Worm (Caenorhabditis elegans) whole organism, L1 larva: ENCODE data around the gene dhs-18.

Source experiments
- C04F5.9 ChIP-seq: sonication (generic microtip); optimal IDR thresholded peaks from 2 replicates; lab custom pipeline; 2016; ENCODE audit warnings: missing genetic modification characterization, missing compliant biosample characterization
- Y116A8C.19 ChIP-seq: sonication (generic microtip); optimal IDR thresholded peaks from 2 replicates; lab custom pipeline; 2016; ENCODE audit warnings: missing compliant biosample characterization, missing genetic modification characterization, borderline replicate concordance
- alr-1 ChIP-seq: fragments of 200-800 bp; sonication (Bioruptor generic); optimal IDR thresholded peaks from 2 replicates; lab custom pipeline; 2018; ENCODE audit warnings: borderline replicate concordance, mild to moderate bottlenecking, missing genetic modification characterization, missing compliant biosample characterization
- ama-1 ChIP-seq: fragments of 150-350 bp; optimal IDR thresholded peaks from 2 replicates; lab custom pipeline; 2014
- ceh-8 ChIP-seq: fragments of 200-800 bp; sonication (Bioruptor generic); optimal IDR thresholded peaks from 2 replicates; lab custom pipeline; 2018; ENCODE audit warnings: mild to moderate bottlenecking, missing genetic modification characterization, moderate library complexity, missing compliant biosample characterization
- ceh-82 ChIP-seq, 3 experiments: fragments of 150-350 bp in 1 of 3; sonication (generic microtip) in 2 of 3; optimal IDR thresholded peaks; 2 replicates each; lab custom pipeline; 2014 to 2017; ENCODE audit warnings: missing biosample characterization in 3 of 3, missing genetic modification characterization in 3 of 3
- ceh-88 ChIP-seq: fragments of 200-800 bp; sonication (Bioruptor generic); IDR thresholded peaks from 2 replicates; pipeline ENCODE4 v1.3.6; 2022; ENCODE audit warnings: missing genetic modification characterization, missing compliant biosample characterization
- ceh-90 ChIP-seq: sonication (generic microtip); optimal IDR thresholded peaks from 2 replicates; lab custom pipeline; 2016; ENCODE audit warnings: missing genetic modification characterization, missing compliant biosample characterization
- dpl-1 ChIP-seq, 3 experiments: fragments of 150-350 bp in 2 of 3; sonication (generic microtip) in 1 of 3; optimal IDR thresholded peaks; 2 replicates each; lab custom pipeline; 2014 to 2017; ENCODE audit warnings: missing biosample characterization in 3 of 3, missing genetic modification characterization in 3 of 3, missing genetic modification reagents in 3 of 3
- efl-1 ChIP-seq, 4 experiments: fragments of 150-350 bp; optimal IDR thresholded peaks in 3 of 4; peaks in 1 of 4; 1 replicate in 1 of 4; 2 replicates in 3 of 4; lab custom pipeline; 2014; ENCODE audit warnings: missing biosample characterization in 2 of 4, missing genetic modification characterization in 2 of 4, missing genetic modification reagents in 2 of 4
- efl-3 ChIP-seq: fragments of 200-800 bp; sonication (Bioruptor generic); optimal IDR thresholded peaks from 2 replicates; lab custom pipeline; 2018; ENCODE audit warnings: mild to moderate bottlenecking, missing genetic modification characterization, missing compliant biosample characterization
- egl-13 ChIP-seq: sonication (generic microtip); optimal IDR thresholded peaks from 2 replicates; lab custom pipeline; 2016; ENCODE audit warnings: missing genotype, missing genetic modification reagents, missing genetic modification characterization, missing compliant biosample characterization
- egl-27 ChIP-seq, 2 experiments: fragments of 150-350 bp in 1 of 2; sonication (generic microtip); optimal IDR thresholded peaks; 3 replicates each; lab custom pipeline; 2017 to 2018; ENCODE audit warnings: missing biosample characterization in 2 of 2, missing genetic modification characterization in 2 of 2, missing genetic modification reagents in 2 of 2
- elt-2 ChIP-seq: sonication (generic microtip); optimal IDR thresholded peaks from 2 replicates; lab custom pipeline; 2016; ENCODE audit warnings: missing genetic modification characterization, mild to moderate bottlenecking, inconsistent platforms, missing compliant biosample characterization, missing genetic modification reagents
- fkh-10 ChIP-seq: sonication (generic microtip); optimal IDR thresholded peaks from 2 replicates; lab custom pipeline; 2017; ENCODE audit warnings: missing biosample characterization, missing genetic modification reagents, missing genetic modification characterization
- fkh-4 ChIP-seq: sonication (generic microtip); optimal IDR thresholded peaks from 2 replicates; lab custom pipeline; 2016; ENCODE audit warnings: missing compliant biosample characterization, missing genetic modification characterization, borderline replicate concordance
- fkh-8 ChIP-seq: sonication (generic microtip); optimal IDR thresholded peaks from 2 replicates; lab custom pipeline; 2016; ENCODE audit warnings: mild to moderate bottlenecking, missing genetic modification characterization, missing compliant biosample characterization
- hlh-4 ChIP-seq: sonication (generic microtip); optimal IDR thresholded peaks from 2 replicates; lab custom pipeline; 2016; ENCODE audit warnings: mild to moderate bottlenecking, missing genetic modification characterization, missing compliant biosample characterization
- irx-1 ChIP-seq: sonication (generic microtip); optimal IDR thresholded peaks from 2 replicates; lab custom pipeline; 2016; ENCODE audit warnings: missing genetic modification characterization, missing compliant biosample characterization
- isw-1 ChIP-seq: fragments of 200-800 bp; sonication (Bioruptor generic); IDR thresholded peaks from 2 replicates; pipeline ENCODE4 v1.3.6; 2022; ENCODE audit warnings: missing genetic modification characterization, missing compliant biosample characterization
- jun-1 ChIP-seq: fragments of 150-350 bp; optimal IDR thresholded peaks from 2 replicates; lab custom pipeline; 2014; ENCODE audit warnings: missing biosample characterization, missing genetic modification reagents, missing genetic modification characterization
- lin-13 ChIP-seq: fragments of 150-350 bp; optimal IDR thresholded peaks from 2 replicates; lab custom pipeline; 2014; ENCODE audit warnings: missing biosample characterization, missing genetic modification reagents, missing genetic modification characterization
- lin-14 ChIP-seq: fragments of 200-800 bp; sonication (Bioruptor generic); optimal IDR thresholded peaks from 2 replicates; lab custom pipeline; 2018; ENCODE audit warnings: mild to moderate bottlenecking, missing genetic modification characterization, moderate library complexity, missing compliant biosample characterization
- lin-15B ChIP-seq: fragments of 150-350 bp; sonication (generic microtip); optimal IDR thresholded peaks from 3 replicates; lab custom pipeline; 2014; ENCODE audit warnings: missing biosample characterization, missing genetic modification characterization
- lin-35 ChIP-seq, 2 experiments: fragments of 150-350 bp; optimal IDR thresholded peaks; 2 replicates each; lab custom pipeline; 2014; ENCODE audit warnings: missing biosample characterization in 2 of 2, missing genetic modification characterization in 2 of 2, missing genetic modification reagents in 2 of 2
- lsy-2 ChIP-seq, 2 experiments: fragments of 150-350 bp; optimal IDR thresholded peaks; 2 replicates each; lab custom pipeline; 2014; ENCODE audit warnings: missing biosample characterization in 2 of 2, missing genetic modification characterization in 2 of 2
- mdl-1 ChIP-seq, 2 experiments: fragments of 150-350 bp; optimal IDR thresholded peaks; 2 replicates each; lab custom pipeline; 2014 to 2017; ENCODE audit warnings: missing biosample characterization in 2 of 2, missing genetic modification characterization in 2 of 2, inconsistent platforms in 1 of 2
- mep-1 ChIP-seq: fragments of 150-350 bp; optimal IDR thresholded peaks from 2 replicates; lab custom pipeline; 2014; ENCODE audit warnings: missing biosample characterization, missing genetic modification characterization
- nhr-237 ChIP-seq: fragments of 150-350 bp; optimal IDR thresholded peaks from 2 replicates; lab custom pipeline; 2014; ENCODE audit warnings: missing biosample characterization, missing genetic modification characterization
- nhr-47 ChIP-seq: sonication (generic microtip); optimal IDR thresholded peaks from 2 replicates; lab custom pipeline; 2016; ENCODE audit warnings: mild to moderate bottlenecking, missing genetic modification characterization, moderate library complexity, missing compliant biosample characterization
- nhr-71 ChIP-seq: sonication (generic microtip); optimal IDR thresholded peaks from 2 replicates; lab custom pipeline; 2016; ENCODE audit warnings: mild to moderate bottlenecking, missing genetic modification characterization, moderate library complexity, missing compliant biosample characterization
- nhr-77 ChIP-seq: fragments of 150-350 bp; optimal IDR thresholded peaks from 2 replicates; lab custom pipeline; 2014; ENCODE audit warnings: missing biosample characterization, missing genetic modification characterization
- pax-3 ChIP-seq: fragments of 200-800 bp; sonication (Bioruptor generic); optimal IDR thresholded peaks from 2 replicates; lab custom pipeline; 2018; ENCODE audit warnings: mild to moderate bottlenecking, missing genetic modification characterization, moderate library complexity, missing compliant biosample characterization
- rnt-1 ChIP-seq: sonication (generic microtip); optimal IDR thresholded peaks from 2 replicates; lab custom pipeline; 2016; ENCODE audit warnings: mild to moderate bottlenecking, missing genetic modification characterization, moderate library complexity, missing compliant biosample characterization
- sox-4 ChIP-seq: sonication (generic microtip); optimal IDR thresholded peaks from 2 replicates; lab custom pipeline; 2016; ENCODE audit warnings: missing genetic modification characterization, missing compliant biosample characterization
- sup-37 ChIP-seq: fragments of 200-800 bp; sonication (Bioruptor generic); optimal IDR thresholded peaks from 2 replicates; lab custom pipeline; 2018; ENCODE audit warnings: mild to moderate bottlenecking, missing genetic modification characterization, missing compliant biosample characterization
- swsn-7 ChIP-seq: sonication (generic microtip); optimal IDR thresholded peaks from 2 replicates; lab custom pipeline; 2016; ENCODE audit warnings: missing genetic modification characterization, missing compliant biosample characterization
- unc-130 ChIP-seq: fragments of 150-350 bp; optimal IDR thresholded peaks from 2 replicates; lab custom pipeline; 2017; ENCODE audit warnings: missing biosample characterization, missing genetic modification characterization, inconsistent platforms
- unc-98 ChIP-seq: fragments of 200-800 bp; sonication (Bioruptor generic); IDR thresholded peaks from 2 replicates; pipeline ENCODE4 v1.3.6; 2022; ENCODE audit warnings: missing genetic modification characterization, missing compliant biosample characterization
- xbp-1 ChIP-seq: sonication (generic microtip); optimal IDR thresholded peaks from 2 replicates; lab custom pipeline; 2016; ENCODE audit warnings: missing genetic modification characterization, missing compliant biosample characterization
- zag-1 ChIP-seq: fragments of 150-350 bp; optimal IDR thresholded peaks from 2 replicates; lab custom pipeline; 2014; ENCODE audit warnings: missing biosample characterization, missing genetic modification characterization
- zip-4 ChIP-seq: fragments of 200-800 bp; sonication (Bioruptor generic); optimal IDR thresholded peaks from 2 replicates; lab custom pipeline; 2018; ENCODE audit warnings: mild to moderate bottlenecking, missing genetic modification characterization, moderate library complexity, missing compliant biosample characterization

The dhs-18 gene

ce11 chrV:11034748-11035147 lies 11.9 kb downstream of the dhs-18 start, which contains the start of gene pptr-2:
Gene pptr-2 (minus strand): TSS chrV:11034931.
- TF ChIP-seq rnt-1 (peak; percentile 60), lsy-2 (tag; optimal IDR thresholded peaks at IDR 0.05; lab: Kevin White, UChicago) (peak in 1 of 2 experiments; percentile 1), lin-14 (peak; percentile 70), dpl-1 (GFP tag; optimal IDR thresholded peaks at IDR 0.05; lab: Kevin White, UChicago) (no peak), nhr-71 (peak; percentile 64)

ce11 chrV:11033241-11033640 lies 13.4 kb downstream of the dhs-18 start:
- peak; percentile 42 for TF ChIP-seq nhr-71
- TF ChIP-seq nhr-47 (tag; lab: Kevin White, UChicago) = peak; percentile 34
- peak; percentile 47 for TF ChIP-seq fkh-8 (tag; lab: Kevin White, UChicago)
- TF ChIP-seq hlh-4 (tag; lab: Kevin White, UChicago) = peak; percentile 94
- no peak for TF ChIP-seq nhr-77 (tag; lab: Kevin White, UChicago)
- peak; percentile 2 for TF ChIP-seq fkh-10
- no peak for TF ChIP-seq lsy-2 (tag; optimal IDR thresholded peaks at IDR 0.05; lab: Kevin White, UChicago)
- TF ChIP-seq isw-1 (GFP tag; lab: Robert Waterston, UW) = no peak
- no peak for TF ChIP-seq dpl-1 (GFP tag; optimal IDR thresholded peaks at IDR 0.05; lab: Kevin White, UChicago)

DNA sequence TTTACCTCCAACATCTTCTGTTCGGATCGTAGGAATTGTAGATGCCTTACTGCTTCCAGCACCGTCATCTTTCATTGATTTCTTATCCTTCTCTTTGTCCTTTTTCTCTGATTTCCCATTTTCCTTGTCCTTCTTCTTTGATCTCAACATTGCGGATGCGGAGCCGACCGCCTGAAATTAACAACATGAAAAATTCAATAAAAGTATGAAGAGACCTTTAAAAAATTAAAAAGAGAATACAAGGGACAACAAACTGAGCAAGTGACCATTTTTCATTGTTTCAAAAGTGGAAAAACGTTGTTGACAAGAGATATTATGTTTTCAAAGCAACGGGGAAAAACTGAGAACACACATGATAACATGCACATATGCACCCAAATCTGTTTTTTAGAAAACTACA lies 16.0 kb downstream of the dhs-18 start:
- TF ChIP-seq zag-1 (tag; lab: Kevin White, UChicago) (no peak), alr-1 (tag; lab: Kevin White, UChicago) (no peak), lin-14 (no peak), isw-1 (GFP tag; lab: Robert Waterston, UW) (no peak), hlh-4 (tag; lab: Kevin White, UChicago) (no peak), efl-1 (optimal IDR thresholded peaks at IDR 0.05; lab: Kevin White, UChicago) (no peak), efl-1 (GFP tag; optimal IDR thresholded peaks at IDR 0.05 in 1 of 2; lab: Kevin White, UChicago) (no peak), sox-4 (tag; lab: Kevin White, UChicago) (no peak), xbp-1 (tag; lab: Kevin White, UChicago) (no peak), egl-27 (tag; optimal IDR thresholded peaks at IDR 0.05; lab: Kevin White, UChicago) (no peak), irx-1 (tag; lab: Kevin White, UChicago) (no peak)

- TF ChIP-seq ceh-88 (GFP tag; lab: Robert Waterston, UW) (no peak), fkh-4 (peak; percentile 87), sup-37 (peak; percentile 45), xbp-1 (tag; lab: Kevin White, UChicago) (peak; percentile 80), nhr-77 (tag; lab: Kevin White, UChicago) (no peak), pax-3 (tag; lab: Kevin White, UChicago) (peak; percentile 80), nhr-71 (peak; percentile 83), ama-1 (lab: Kevin White, UChicago) (no peak), unc-130 (tag; lab: Kevin White, UChicago) (peak; percentile 30), C04F5.9 (tag; lab: Kevin White, UChicago) (peak; percentile 72), sox-4 (tag; lab: Kevin White, UChicago) (peak; percentile 74), elt-2 (peak; percentile 63), fkh-8 (tag; lab: Kevin White, UChicago) (peak; percentile 42), Y116A8C.19 (peak; percentile 56), mdl-1 (tag; optimal IDR thresholded peaks at IDR 0.05; lab: Kevin White, UChicago) (peak in 1 of 2 experiments; percentile 28), zip-4 (GFP tag; lab: Kevin White, UChicago) (peak; percentile 11), lin-35 (GFP tag; optimal IDR thresholded peaks at IDR 0.05; lab: Kevin White, UChicago) (peak; percentile 93 to 97), swsn-7 (peak; percentile 59), efl-1 (optimal IDR thresholded peaks at IDR 0.05; lab: Kevin White, UChicago) (peak; percentile 95 to 97), efl-1 (GFP tag; optimal IDR thresholded peaks at IDR 0.05 in 1 of 2; lab: Kevin White, UChicago) (peak; percentile 93 to 99), ceh-8 (GFP tag; lab: Kevin White, UChicago) (peak; percentile 55), dpl-1 (GFP tag; optimal IDR thresholded peaks at IDR 0.05; lab: Kevin White, UChicago) (peak; percentile 90 to 93 (median 93)), lin-15B (peak; percentile 60), mep-1 (tag; lab: Kevin White, UChicago) (peak; percentile 59), irx-1 (tag; lab: Kevin White, UChicago) (peak; percentile 86), jun-1 (tag; lab: Kevin White, UChicago) (peak; percentile 53), ceh-90 (peak; percentile 90), unc-98 (peak; percentile 46; the same call in 1 of the 2 replicates), efl-3 (GFP tag; lab: Kevin White, UChicago) (no peak), lin-13 (peak; percentile 56), ceh-82 (tag; optimal IDR thresholded peaks at IDR 0.05; lab: Kevin White, UChicago) (peak; percentile 14 to 53 (median 18)), egl-13 (tag; lab: Kevin White, UChicago) (peak; percentile 66), alr-1 (tag; lab: Kevin White, UChicago) (no peak), nhr-237 (tag; lab: Kevin White, UChicago) (no peak)
Observed at ce11 chrV:11029309-11029708, 17.3 kb downstream of the dhs-18 start.
